Worm (Caenorhabditis elegans): Measurements from ENCODE around the gene T24F1.4.

DNA sequence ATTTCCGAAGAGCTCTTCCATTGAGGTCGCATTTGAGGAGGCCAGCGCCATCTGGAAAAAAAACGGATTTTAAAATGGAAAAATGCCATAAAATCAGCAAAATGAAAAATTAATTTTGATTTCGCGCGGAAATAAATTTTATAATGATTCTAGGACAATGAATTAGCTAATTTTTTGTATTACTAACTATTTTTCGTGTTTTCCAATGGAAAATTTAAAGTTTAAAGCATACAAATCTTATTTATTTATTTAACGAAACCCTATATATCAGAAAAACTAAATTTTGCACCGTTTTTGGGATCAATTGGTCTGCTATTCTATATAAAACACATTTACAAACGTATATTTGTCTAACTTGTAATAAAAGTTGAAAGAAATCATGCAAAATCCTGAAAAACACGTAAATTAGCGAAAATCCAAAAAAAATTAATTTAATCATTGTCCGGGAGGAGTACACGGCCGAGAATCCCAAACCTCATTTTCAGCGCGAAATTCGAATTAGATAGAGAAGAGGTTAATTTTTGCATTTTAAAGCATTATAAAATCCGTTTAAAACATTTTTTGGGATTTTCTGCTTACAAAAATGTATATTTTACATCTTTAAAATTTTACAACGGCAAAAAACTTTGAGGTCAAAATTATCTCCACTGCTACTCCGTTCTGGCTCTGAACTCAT lies 23.8 kb downstream of the T24F1.4 start, which contains the start of gene C47G2.3:
- TF ChIP-seq cog-1 (tag; optimal IDR thresholded peaks at IDR 0.05) (no peak), ztf-29 (GFP tag; IDR thresholded peaks at IDR 0.05) (no peak), ref-1 (GFP tag; conservative IDR thresholded peaks at IDR 0.05) (no peak), ztf-23 (GFP tag; IDR thresholded peaks at IDR 0.05) (no peak), klf-2 (GFP tag; conservative IDR thresholded peaks at IDR 0.05) (no peak), med-1 (GFP tag; optimal IDR thresholded peaks at IDR 0.05; ENCODE audit: insufficient read depth) (no peak), tab-1 (GFP tag; IDR thresholded peaks at IDR 0.05) (no peak)
